Fruit fly (Drosophila melanogaster): ENCODE measurements around the gene Naa40.

The Naa40 gene

dm6 chr3R:29711434-29711833 lies 13.3 kb downstream of the Naa40 start (continued):
- no peak for TF ChIP-seq unpg (GFP tag; optimal IDR thresholded peaks at IDR 0.05)
- no peak for TF ChIP-seq crc (GFP tag; optimal IDR thresholded peaks at IDR 0.05)
- TF ChIP-seq CG4730 (GFP tag; IDR thresholded peaks at IDR 0.05): no peak
- no peak for TF ChIP-seq CG10321 (GFP tag; IDR thresholded peaks at IDR 0.05)
- TF ChIP-seq Doc2 (GFP tag; IDR thresholded peaks at IDR 0.05): no peak
- no peak for TF ChIP-seq scrt (GFP tag; optimal IDR thresholded peaks at IDR 0.05)
- TF ChIP-seq HLH54F (GFP tag; optimal IDR thresholded peaks at IDR 0.05): no peak
- no peak for TF ChIP-seq zen2 (GFP tag; IDR thresholded peaks at IDR 0.05; ENCODE audit: partially characterized antibody)
- TF ChIP-seq CG15269 (tag; optimal IDR thresholded peaks at IDR 0.05): no peak
- no peak for TF ChIP-seq CG10209 (GFP tag; optimal IDR thresholded peaks at IDR 0.05)
- no peak for TF ChIP-seq HmgD (GFP tag; optimal IDR thresholded peaks at IDR 0.05)
- no peak for TF ChIP-seq ro (GFP tag; IDR thresholded peaks at IDR 0.05)
- no peak for TF ChIP-seq Lpt (GFP tag; optimal IDR thresholded peaks at IDR 0.05)
- no peak for TF ChIP-seq CG14710 (tag; optimal IDR thresholded peaks at IDR 0.05)
- no peak for TF ChIP-seq fu2 (GFP tag; optimal IDR thresholded peaks at IDR 0.05)
- TF ChIP-seq Dad (GFP tag; optimal IDR thresholded peaks at IDR 0.05): no peak
- no peak for TF ChIP-seq CG7987 (GFP tag; optimal IDR thresholded peaks at IDR 0.05)
- TF ChIP-seq CG12942 (GFP tag; optimal IDR thresholded peaks at IDR 0.05): no peak
- no peak for TF ChIP-seq sc (optimal IDR thresholded peaks at IDR 0.05)
- no peak for TF ChIP-seq sc (GFP tag; optimal IDR thresholded peaks at IDR 0.05)
- TF ChIP-seq Sin3A (optimal IDR thresholded peaks at IDR 0.05): no peak
- no peak for TF ChIP-seq yki (optimal IDR thresholded peaks at IDR 0.05)
- no peak for TF ChIP-seq wek (GFP tag; optimal IDR thresholded peaks at IDR 0.05)
- TF ChIP-seq repo (GFP tag; optimal IDR thresholded peaks at IDR 0.05): no peak
- no peak for TF ChIP-seq lilli (GFP tag; optimal IDR thresholded peaks at IDR 0.05)
- no peak for TF ChIP-seq da (GFP tag; optimal IDR thresholded peaks at IDR 0.05)
- TF ChIP-seq sr (GFP tag; IDR thresholded peaks at IDR 0.05): no peak
- TF ChIP-seq unc-4 (GFP tag; IDR thresholded peaks at IDR 0.05; ENCODE audit: partially characterized antibody): no peak
- no peak for TF ChIP-seq corto (GFP tag; optimal IDR thresholded peaks at IDR 0.05)
- TF ChIP-seq CG8290 (GFP tag; optimal IDR thresholded peaks at IDR 0.05): no peak
- TF ChIP-seq CG8290 (tag; optimal IDR thresholded peaks at IDR 0.05): no peak
- TF ChIP-seq CG3838 (GFP tag; optimal IDR thresholded peaks at IDR 0.05): no peak
- no peak for TF ChIP-seq luna (GFP tag; optimal IDR thresholded peaks at IDR 0.05)
- TF ChIP-seq lola (GFP tag; optimal IDR thresholded peaks at IDR 0.05): peak in 1 of 3 experiments; percentile 41
- TF ChIP-seq CG15073 (GFP tag; optimal IDR thresholded peaks at IDR 0.05): no peak
- no peak for TF ChIP-seq CG8478 (optimal IDR thresholded peaks at IDR 0.05)
- TF ChIP-seq CG4707 (GFP tag; optimal IDR thresholded peaks at IDR 0.05): no peak
- no peak for TF ChIP-seq Doc3 (GFP tag; IDR thresholded peaks at IDR 0.05; ENCODE audit: partially characterized antibody)
- peak; percentile 33; the same call in 1 of the 2 replicates for TF ChIP-seq lmd (GFP tag; IDR thresholded peaks at IDR 0.05)
- no peak for TF ChIP-seq Vsx1 (GFP tag; optimal IDR thresholded peaks at IDR 0.05)
- no peak for TF ChIP-seq YL-1 (GFP tag; optimal IDR thresholded peaks at IDR 0.05)
- TF ChIP-seq CG4854 (GFP tag; optimal IDR thresholded peaks at IDR 0.05): no peak
- TF ChIP-seq ara (GFP tag; IDR thresholded peaks at IDR 0.05): no peak
- no peak for TF ChIP-seq Spps (tag; optimal IDR thresholded peaks at IDR 0.05)
- no peak for TF ChIP-seq CG5953 (GFP tag; IDR thresholded peaks at IDR 0.05)
- no peak for TF ChIP-seq CG9797 (GFP tag; optimal IDR thresholded peaks at IDR 0.05)
- TF ChIP-seq CG31441 (GFP tag; IDR thresholded peaks at IDR 0.05): no peak
- no peak for TF ChIP-seq CG9817 (tag; optimal IDR thresholded peaks at IDR 0.05)
- no peak for TF ChIP-seq CG11093 (GFP tag; IDR thresholded peaks at IDR 0.05)
- TF ChIP-seq CG4617 (GFP tag; optimal IDR thresholded peaks at IDR 0.05; ENCODE audit: borderline replicate concordance): no peak
- no peak for TF ChIP-seq Jarid2 (GFP tag; optimal IDR thresholded peaks at IDR 0.05)
- TF ChIP-seq ato (GFP tag; IDR thresholded peaks at IDR 0.05; ENCODE audit: partially characterized antibody): no peak
- no peak for TF ChIP-seq CG14965 (GFP tag; optimal IDR thresholded peaks at IDR 0.05; ENCODE audit: borderline replicate concordance)
- TF ChIP-seq CG6272 (GFP tag; IDR thresholded peaks at IDR 0.05): no peak
